Fruit fly (Drosophila melanogaster) whole organism, wandering third instar larva: ENCODE measurements around the gene UbcE2H.

Experiments used
- Abd-B ChIP-seq: fragments of >200 bp; optimal IDR thresholded peaks from 2 replicates; lab custom pipeline; 2017; ENCODE audit warnings: missing biosample characterization, missing genetic modification characterization
- CrebA ChIP-seq: fragments of 200-800 bp; sonication (Bioruptor generic); optimal IDR thresholded peaks from 2 replicates; lab custom pipeline; 2016; ENCODE audit warnings: missing biosample characterization, mild to moderate bottlenecking, missing genetic modification characterization, borderline replicate concordance
- Dfd ChIP-seq: fragments of >200 bp; optimal IDR thresholded peaks from 2 replicates; lab custom pipeline; 2017; ENCODE audit warnings: missing biosample characterization, missing genetic modification characterization
- N ChIP-seq: fragments of >200 bp; optimal IDR thresholded peaks from 2 replicates; lab custom pipeline; 2018; ENCODE audit warnings: missing biosample characterization, missing external identifiers, missing genetic modification characterization
- OdsH ChIP-seq: fragments of 200-800 bp; sonication (Bioruptor generic); optimal IDR thresholded peaks from 2 replicates; lab custom pipeline; 2016; ENCODE audit warnings: missing biosample characterization, mild to moderate bottlenecking, missing genetic modification characterization
- Sp1 ChIP-seq: fragments of 200-800 bp; sonication (Bioruptor generic); optimal IDR thresholded peaks from 3 replicates; lab custom pipeline; 2019; ENCODE audit warnings: missing biosample characterization, mild to moderate bottlenecking, missing genetic modification characterization, moderate library complexity
- dl ChIP-seq, 2 experiments: fragments of 175-275, 200-275 bp in 1 of 2; fragments of 200-275 bp in 1 of 2; sonication (Bioruptor generic); optimal IDR thresholded peaks; lab custom pipeline; 2018; ENCODE audit warnings: mild to moderate bottlenecking in 2 of 2, missing biosample characterization in 2 of 2, missing genetic modification characterization in 2 of 2, moderate library complexity in 2 of 2; ENCODE audit not compliant: partially characterized antibody in 2 of 2, insufficient read depth in 1 of 2
- h ChIP-seq: fragments of 200-800 bp; sonication (Bioruptor generic); optimal IDR thresholded peaks from 3 replicates; lab custom pipeline; 2016; ENCODE audit warnings: missing biosample characterization, mild to moderate bottlenecking, missing genetic modification characterization
- pan ChIP-seq: fragments of >200 bp; optimal IDR thresholded peaks from 2 replicates; lab custom pipeline; 2017
- psq ChIP-seq: fragments of 200-800 bp; sonication (Bioruptor generic); optimal IDR thresholded peaks from 3 replicates; lab custom pipeline; 2017; ENCODE audit warnings: missing biosample characterization, mild to moderate bottlenecking, missing genetic modification characterization, moderate library complexity
- sage ChIP-seq: fragments of 200-800 bp; sonication (Bioruptor generic); optimal IDR thresholded peaks from 2 replicates; lab custom pipeline; 2016; ENCODE audit warnings: missing biosample characterization, mild to moderate bottlenecking, missing genetic modification characterization
- tai ChIP-seq: sonication (Bioruptor generic); optimal IDR thresholded peaks from 2 replicates; lab custom pipeline; 2016; ENCODE audit warnings: missing biosample characterization, missing genetic modification characterization
- usp ChIP-seq: fragments of >200 bp; optimal IDR thresholded peaks from 2 replicates; lab custom pipeline; 2017; ENCODE audit warnings: missing biosample characterization, missing genetic modification characterization

DNA sequence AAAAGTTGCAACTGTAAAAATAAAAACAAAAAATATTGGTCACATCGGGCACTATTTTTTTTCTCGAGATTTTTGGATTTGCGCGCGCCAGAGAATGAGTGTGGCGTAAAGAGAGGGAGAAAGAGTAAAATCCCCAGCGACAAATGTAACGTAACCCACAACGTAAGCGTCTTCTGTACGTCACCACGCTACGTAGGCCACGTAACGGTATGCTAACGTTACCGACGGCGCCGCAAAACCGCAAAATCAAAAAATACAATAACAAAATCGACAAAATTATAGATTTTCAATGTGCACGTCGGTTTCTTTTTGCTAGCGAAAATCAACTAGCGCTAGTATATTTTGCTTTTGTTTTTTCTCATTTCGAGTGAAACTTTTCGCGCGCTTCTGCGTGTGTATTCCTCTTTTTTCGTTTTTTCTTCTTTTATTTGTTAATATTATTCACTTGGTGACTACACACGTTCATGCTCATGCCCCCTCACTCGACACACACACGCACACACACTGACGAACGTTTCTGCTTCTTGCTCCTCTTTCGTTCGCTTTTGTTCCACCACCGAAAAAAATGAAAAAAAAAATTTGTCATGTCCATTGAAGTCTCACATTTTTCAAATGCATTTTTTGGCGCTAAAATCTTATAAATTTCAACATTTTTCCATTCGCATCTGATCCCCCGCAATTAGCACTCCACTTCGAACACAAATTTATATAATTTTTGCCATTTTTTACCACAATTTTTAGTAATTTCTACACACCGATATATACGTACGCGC, 33.5 kb downstream of the UbcE2H start:
- TF ChIP-seq usp (GFP tag; lab: Kevin White, UChicago): no peak
- peak; percentile 72 for TF ChIP-seq psq (GFP tag; lab: Kevin White, UChicago)
- TF ChIP-seq sage (GFP tag; lab: Kevin White, UChicago): no peak
- no peak for TF ChIP-seq Dfd
- TF ChIP-seq h (GFP tag; lab: Kevin White, UChicago): no peak
- no peak for TF ChIP-seq dl (GFP tag; optimal IDR thresholded peaks at IDR 0.05; lab: Kevin White, UChicago; ENCODE audit: insufficient read depth in 1 of 2, partially characterized antibody in 2 of 2)
- no peak for TF ChIP-seq OdsH (GFP tag; lab: Kevin White, UChicago)
- no peak for TF ChIP-seq pan
- no peak for TF ChIP-seq Sp1
- no peak for TF ChIP-seq tai (GFP tag; lab: Kevin White, UChicago)
- no peak for TF ChIP-seq CrebA (GFP tag; lab: Kevin White, UChicago)
- TF ChIP-seq Abd-B (GFP tag; lab: Kevin White, UChicago): no peak
- no peak for TF ChIP-seq N
